Worm (Caenorhabditis elegans) whole organism, young adult: ENCODE data around the gene fbxa-81.

Source experiments
- B0019.2 ChIP-seq: fragments of 200-800 bp; sonication (Bioruptor generic); conservative IDR thresholded peaks from 2 replicates; pipeline ENCODE4 v1.3.6; 2022; ENCODE audit warnings: missing genetic modification reagents, missing genetic modification characterization, missing compliant biosample characterization
- B0035.1 ChIP-seq: sonication (generic microtip); optimal IDR thresholded peaks from 2 replicates; lab custom pipeline; 2016; ENCODE audit warnings: missing genetic modification characterization, mild to moderate bottlenecking, missing compliant biosample characterization, missing genotype, missing genetic modification reagents
- F37B4.10 ChIP-seq: fragments of 200-800 bp; sonication (Bioruptor generic); IDR thresholded peaks from 2 replicates; pipeline ENCODE4 v1.3.6; 2022; ENCODE audit warnings: missing genetic modification characterization, missing compliant biosample characterization
- T26A5.8 ChIP-seq: sonication (generic microtip); optimal IDR thresholded peaks from 2 replicates; lab custom pipeline; 2016; ENCODE audit warnings: missing genetic modification characterization, missing compliant biosample characterization
- Y53F4B.3 ChIP-seq: fragments of 200-800 bp; sonication (Bioruptor generic); IDR thresholded peaks from 2 replicates; pipeline ENCODE4 v1.3.6; 2022; ENCODE audit warnings: missing genetic modification reagents, missing genetic modification characterization, missing compliant biosample characterization
- Y79H2A.3 ChIP-seq: fragments of 200-800 bp; sonication (Bioruptor generic); conservative IDR thresholded peaks from 2 replicates; pipeline ENCODE4 v1.3.6; 2022; ENCODE audit warnings: missing genetic modification reagents, missing genetic modification characterization, missing compliant biosample characterization
- ama-1 ChIP-seq, 3 experiments: fragments of 150-350 bp in 1 of 3; sonication (generic microtip) in 2 of 3; optimal IDR thresholded peaks; 2 replicates each; lab custom pipeline; 2014 to 2018; ENCODE audit warnings: missing biosample characterization in 2 of 3, missing genetic modification characterization in 2 of 3, missing genetic modification reagents in 2 of 3
- aptf-2 ChIP-seq: fragments of 200-800 bp; sonication (Bioruptor generic); conservative IDR thresholded peaks from 2 replicates; pipeline ENCODE4 v1.3.6; 2022; ENCODE audit warnings: missing genetic modification reagents, missing genetic modification characterization, missing compliant biosample characterization
- attf-3 ChIP-seq: fragments of 200-800 bp; sonication (Bioruptor generic); conservative IDR thresholded peaks from 2 replicates; pipeline ENCODE4 v1.3.6; 2022; ENCODE audit warnings: missing genetic modification reagents, missing genetic modification characterization, missing compliant biosample characterization
- ceh-100 ChIP-seq: fragments of 200-800 bp; sonication (Bioruptor generic); IDR thresholded peaks from 2 replicates; pipeline ENCODE4 v1.3.6; 2022; ENCODE audit warnings: missing genetic modification reagents, missing genetic modification characterization, missing compliant biosample characterization
- ceh-40 ChIP-seq: fragments of 200-800 bp; sonication (Bioruptor generic); IDR thresholded peaks from 2 replicates; pipeline ENCODE4 v1.3.6; 2022; ENCODE audit warnings: missing genetic modification characterization, missing compliant biosample characterization
- ceh-91 ChIP-seq: fragments of 200-800 bp; sonication (Bioruptor generic); IDR thresholded peaks from 2 replicates; pipeline ENCODE4 v1.3.6; 2022; ENCODE audit warnings: missing genetic modification reagents, missing genetic modification characterization, missing compliant biosample characterization
- egl-18 ChIP-seq: fragments of 200-800 bp; sonication (Bioruptor generic); IDR thresholded peaks from 2 replicates; pipeline ENCODE4 v1.3.6; 2022; ENCODE audit warnings: missing genetic modification reagents, missing genetic modification characterization, missing compliant biosample characterization
- egrh-3 ChIP-seq: fragments of 200-800 bp; sonication (Bioruptor generic); IDR thresholded peaks from 2 replicates; pipeline ENCODE4 v1.3.6; 2022; ENCODE audit warnings: missing genetic modification reagents, missing genetic modification characterization, missing compliant biosample characterization
- ets-4 ChIP-seq: fragments of 200-800 bp; sonication (Bioruptor generic); optimal IDR thresholded peaks from 2 replicates; lab custom pipeline; 2018; ENCODE audit warnings: mild to moderate bottlenecking, missing genetic modification characterization, missing compliant biosample characterization
- hlh-12 ChIP-seq: sonication (generic microtip); optimal IDR thresholded peaks from 2 replicates; lab custom pipeline; 2016; ENCODE audit warnings: missing genetic modification characterization, missing compliant biosample characterization
- hlh-26 ChIP-seq: fragments of 200-800 bp; sonication (Bioruptor generic); conservative IDR thresholded peaks from 2 replicates; pipeline ENCODE4 v1.3.6; 2022; ENCODE audit warnings: missing genetic modification reagents, missing genetic modification characterization, missing compliant biosample characterization
- hmg-20 ChIP-seq: fragments of 200-800 bp; sonication (Bioruptor generic); IDR thresholded peaks from 2 replicates; pipeline ENCODE4 v1.3.6; 2022; ENCODE audit warnings: missing genetic modification reagents, missing genetic modification characterization, missing compliant biosample characterization
- lag-1 ChIP-seq: fragments of 200-800 bp; sonication (Bioruptor generic); IDR thresholded peaks from 2 replicates; pipeline ENCODE4 v1.3.6; 2022; ENCODE audit warnings: missing genetic modification reagents, missing genetic modification characterization, missing compliant biosample characterization
- nhr-120 ChIP-seq: fragments of 200-800 bp; sonication (Bioruptor generic); IDR thresholded peaks from 2 replicates; pipeline ENCODE4 v1.3.6; 2022; ENCODE audit warnings: missing genetic modification characterization, missing compliant biosample characterization
- nhr-179 ChIP-seq: sonication (generic microtip); optimal IDR thresholded peaks from 2 replicates; lab custom pipeline; 2016; ENCODE audit warnings: mild to moderate bottlenecking, missing genetic modification characterization, missing compliant biosample characterization
- nhr-27 ChIP-seq: fragments of 200-800 bp; sonication (Bioruptor generic); optimal IDR thresholded peaks from 2 replicates; lab custom pipeline; 2018; ENCODE audit warnings: mild to moderate bottlenecking, missing genetic modification characterization, moderate library complexity, missing compliant biosample characterization
- nhr-80 ChIP-seq: sonication (generic microtip); optimal IDR thresholded peaks from 2 replicates; lab custom pipeline; 2016; ENCODE audit warnings: missing genetic modification characterization, missing compliant biosample characterization
- rcor-1 ChIP-seq: fragments of 200-800 bp; sonication (Bioruptor generic); IDR thresholded peaks from 2 replicates; pipeline ENCODE4 v1.3.6; 2022; ENCODE audit warnings: missing genetic modification reagents, missing genetic modification characterization, missing compliant biosample characterization
- rec-8 ChIP-seq, 2 experiments: sonication (generic microtip); optimal IDR thresholded peaks; 2 replicates each; lab custom pipeline; 2016; ENCODE audit warnings: mild to moderate bottlenecking in 2 of 2, missing genetic modification characterization in 2 of 2, missing genetic modification reagents in 2 of 2, missing genotype in 2 of 2, missing biosample characterization in 1 of 2, missing compliant biosample characterization in 1 of 2, moderate library complexity in 1 of 2
- sea-2 ChIP-seq: fragments of 200-800 bp; sonication (Bioruptor generic); IDR thresholded peaks from 2 replicates; pipeline ENCODE4 v1.3.6; 2022; ENCODE audit warnings: missing genetic modification characterization, missing compliant biosample characterization
- snpc-1.3 ChIP-seq: sonication (generic microtip); optimal IDR thresholded peaks from 2 replicates; lab custom pipeline; 2017; ENCODE audit warnings: missing genetic modification characterization, mild to moderate bottlenecking, missing compliant biosample characterization, antibody characterized with exemption, moderate library complexity, missing genotype, missing genetic modification reagents; ENCODE audit not compliant: insufficient read depth
- snpc-4 ChIP-seq, 5 experiments: fragments of 150-350 bp in 1 of 5; sonication (generic microtip) in 4 of 5; optimal IDR thresholded peaks; 2 replicates each; lab custom pipeline; 2014 to 2018; ENCODE audit warnings: missing genetic modification characterization in 5 of 5, missing biosample characterization in 3 of 5, antibody characterized with exemption in 2 of 5, mild to moderate bottlenecking in 2 of 5, missing compliant biosample characterization in 2 of 5, missing genotype in 2 of 5, moderate library complexity in 2 of 5, missing genetic modification reagents in 1 of 5
- somi-1 ChIP-seq: fragments of 200-800 bp; sonication (Bioruptor generic); optimal IDR thresholded peaks from 2 replicates; lab custom pipeline; 2018; ENCODE audit warnings: mild to moderate bottlenecking, missing genetic modification characterization, missing compliant biosample characterization
- tbp1 ChIP-seq: fragments of 200-800 bp; sonication (Bioruptor generic); optimal IDR thresholded peaks from 2 replicates; lab custom pipeline; 2018; ENCODE audit warnings: mild to moderate bottlenecking, missing genetic modification characterization, missing compliant biosample characterization
- unc-130 ChIP-seq: sonication (generic microtip); optimal IDR thresholded peaks from 2 replicates; lab custom pipeline; 2016; ENCODE audit warnings: missing genetic modification reagents, missing genetic modification characterization, missing compliant biosample characterization
- zfh-2 ChIP-seq: fragments of 200-800 bp; sonication (Bioruptor generic); conservative IDR thresholded peaks from 2 replicates; pipeline ENCODE4 v1.3.6; 2022; ENCODE audit warnings: missing genetic modification reagents, missing genetic modification characterization, missing compliant biosample characterization
- ztf-26 ChIP-seq: sonication (generic microtip); optimal IDR thresholded peaks from 2 replicates; lab custom pipeline; 2017; ENCODE audit warnings: missing genetic modification characterization, missing compliant biosample characterization
- ztf-6 ChIP-seq: fragments of 200-800 bp; sonication (Bioruptor generic); IDR thresholded peaks from 2 replicates; pipeline ENCODE4 v1.3.6; 2022; ENCODE audit warnings: missing genetic modification reagents, missing genetic modification characterization, missing compliant biosample characterization

fbxa-81 gene

ce11 chrX:14516560-14516959, 25.3 kb downstream of the fbxa-81 start, which contains the start of gene D1025.10:
TSS of gene D1025.10 (plus strand) at chrX:14516860.
- TF ChIP-seq lag-1 (GFP tag; lab: Robert Waterston, UW) = no peak
- peak; percentile 20 for TF ChIP-seq nhr-80 (tag; lab: Kevin White, UChicago)

ce11 chrX:14515028-14515427, 26.9 kb downstream of the fbxa-81 start, which contains the start of gene gcsh-1:
TSS of gene gcsh-1 (minus strand) at chrX:14515073.
- TF ChIP-seq ets-4 (GFP tag; lab: Kevin White, UChicago) (no peak), nhr-80 (tag; lab: Kevin White, UChicago) (peak; percentile 66), hlh-12 (tag; lab: Kevin White, UChicago) (no peak), rcor-1 (no peak)
- TF ChIP-seq, all 124 proteins: peak for 1

- TF ChIP-seq zfh-2 (GFP tag; lab: Robert Waterston, UW) (no peak), ceh-91 (GFP tag; lab: Robert Waterston, UW) (no peak), attf-3 (GFP tag; lab: Robert Waterston, UW) (no peak), egl-18 (no peak), ceh-100 (no peak), ama-1 (optimal IDR thresholded peaks at IDR 0.05; lab: Kevin White, UChicago) (no peak), ama-1 (GFP tag; optimal IDR thresholded peaks at IDR 0.05; lab: Kevin White, UChicago) (no peak), F37B4.10 (GFP tag; lab: Robert Waterston, UW) (no peak), snpc-1.3 (no peak), sea-2 (GFP tag; lab: Robert Waterston, UW) (no peak), hmg-20 (GFP tag; lab: Robert Waterston, UW) (no peak), snpc-4 (GFP tag; optimal IDR thresholded peaks at IDR 0.05; lab: Kevin White, UChicago) (no peak), snpc-4 (tag; optimal IDR thresholded peaks at IDR 0.05; lab: Kevin White, UChicago) (no peak), ceh-40 (no peak), tbp1 (GFP tag; lab: Kevin White, UChicago) (no peak), somi-1 (GFP tag; lab: Kevin White, UChicago) (no peak), nhr-179 (no peak), B0035.1 (tag; lab: Kevin White, UChicago) (no peak), rec-8 (tag; optimal IDR thresholded peaks at IDR 0.05; lab: Kevin White, UChicago) (no peak), nhr-120 (GFP tag; lab: Robert Waterston, UW) (no peak), ztf-6 (GFP tag; lab: Robert Waterston, UW) (no peak), unc-130 (GFP tag; lab: Kevin White, UChicago) (no peak)
- TF ChIP-seq, all 124 proteins: peak for 0
Observed at ce11 chrX:14513462-14513861, 28.4 kb downstream of the fbxa-81 start.

ce11 chrX:14512817-14513216, 29.1 kb downstream of the fbxa-81 start, which contains the start of gene fbxa-141:
TSS of gene fbxa-141 (minus strand) at chrX:14512917.
- TF ChIP-seq tbp1 (GFP tag; lab: Kevin White, UChicago) = no peak
- TF ChIP-seq snpc-1.3 = no peak
- TF ChIP-seq snpc-4 (GFP tag; optimal IDR thresholded peaks at IDR 0.05; lab: Kevin White, UChicago) = no peak
- no peak for TF ChIP-seq snpc-4 (tag; optimal IDR thresholded peaks at IDR 0.05; lab: Kevin White, UChicago)
- TF ChIP-seq Y79H2A.3 (GFP tag; lab: Robert Waterston, UW) = no peak
- TF ChIP-seq B0019.2 = no peak
- no peak for TF ChIP-seq nhr-80 (tag; lab: Kevin White, UChicago)
- no peak for TF ChIP-seq ztf-26 (tag; lab: Kevin White, UChicago)
- TF ChIP-seq egrh-3 (GFP tag; lab: Robert Waterston, UW) = no peak
- no peak for TF ChIP-seq hlh-26 (GFP tag; lab: Robert Waterston, UW)
- no peak for TF ChIP-seq T26A5.8
- TF ChIP-seq aptf-2 (GFP tag; lab: Robert Waterston, UW) = no peak
- TF ChIP-seq Y53F4B.3 (GFP tag; lab: Robert Waterston, UW) = no peak
- no peak for TF ChIP-seq nhr-27 (tag; lab: Kevin White, UChicago)
- no peak for TF ChIP-seq rcor-1
- TF ChIP-seq, all 124 proteins: peak for 0
